Worm (Caenorhabditis elegans) whole organism, early embryonic: ENCODE results near the gene ZK721.4.

Experiments
- aly-1 ChIP-seq: sonication (generic microtip); optimal IDR thresholded peaks from 2 replicates; lab custom pipeline; 2016; ENCODE audit warnings: missing genetic modification characterization, missing compliant biosample characterization
- ama-1 ChIP-seq: fragments of 150-350 bp; optimal IDR thresholded peaks from 2 replicates; lab custom pipeline; 2014
- flt-1 ChIP-seq: fragments of 200-800 bp; sonication (Bioruptor generic); IDR thresholded peaks from 2 replicates; pipeline ENCODE4 v1.3.6; 2022; ENCODE audit warnings: missing genetic modification characterization, missing compliant biosample characterization
- hmbx-1 ChIP-seq: sonication (generic microtip); optimal IDR thresholded peaks from 2 replicates; lab custom pipeline; 2016; ENCODE audit warnings: mild to moderate bottlenecking, missing genetic modification characterization, missing compliant biosample characterization
- scrt-1 ChIP-seq: fragments of 200-800 bp; sonication (Bioruptor generic); IDR thresholded peaks from 2 replicates; pipeline ENCODE4 v1.3.6; 2022; ENCODE audit warnings: missing genetic modification characterization, missing compliant biosample characterization
- sea-1 ChIP-seq: fragments of 200-800 bp; sonication (Bioruptor generic); conservative IDR thresholded peaks from 2 replicates; pipeline ENCODE4 v1.3.6; 2022; ENCODE audit warnings: missing genetic modification characterization, missing compliant biosample characterization

ce11 chrX:8784234-8784633 is 5.6 kb downstream of the ZK721.4 start, which contains the start of gene ZK721.3:
- TF ChIP-seq aly-1 (no peak), flt-1 (GFP tag; lab: Robert Waterston, UW) (no peak), scrt-1 (GFP tag; lab: Robert Waterston, UW) (no peak), sea-1 (GFP tag; lab: Robert Waterston, UW) (no peak), ama-1 (lab: Kevin White, UChicago) (no peak), hmbx-1 (tag; lab: Kevin White, UChicago) (no peak)
